Worm (Caenorhabditis elegans) whole organism, L2 larva: Measurements from ENCODE around the gene F40F8.12.

Experiments used
- Y55F3AM.14 ChIP-seq: fragments of 200-800 bp; sonication (Bioruptor generic); optimal IDR thresholded peaks from 2 replicates; lab custom pipeline; 2018; ENCODE audit warnings: mild to moderate bottlenecking, missing genetic modification characterization, missing compliant biosample characterization
- ceh-16 ChIP-seq: fragments of 150-350 bp; optimal IDR thresholded peaks from 2 replicates; lab custom pipeline; 2014; ENCODE audit warnings: missing biosample characterization, missing genetic modification characterization
- lin-39 ChIP-seq: fragments of 150-350 bp; optimal IDR thresholded peaks from 2 replicates; lab custom pipeline; 2014; ENCODE audit warnings: missing biosample characterization, missing genetic modification reagents, missing genetic modification characterization
- nhr-10 ChIP-seq: sonication (generic microtip); optimal IDR thresholded peaks from 2 replicates; lab custom pipeline; 2017; ENCODE audit warnings: missing biosample characterization, missing genetic modification characterization
- nhr-25 ChIP-seq: fragments of 150-350 bp; sonication (generic microtip); optimal IDR thresholded peaks from 3 replicates; lab custom pipeline; 2014; ENCODE audit warnings: missing biosample characterization, missing genetic modification characterization
- peb-1 ChIP-seq: fragments of 150-350 bp; optimal IDR thresholded peaks from 2 replicates; lab custom pipeline; 2014; ENCODE audit warnings: missing biosample characterization, missing genetic modification characterization
- unc-62 ChIP-seq: fragments of 150-350 bp; optimal IDR thresholded peaks from 2 replicates; lab custom pipeline; 2014; ENCODE audit warnings: missing biosample characterization, missing genetic modification reagents, missing genetic modification characterization
- zag-1 ChIP-seq: fragments of 150-350 bp; optimal IDR thresholded peaks from 2 replicates; lab custom pipeline; 2014; ENCODE audit warnings: missing biosample characterization, missing genetic modification characterization
- ztf-11 ChIP-seq: sonication (generic microtip); optimal IDR thresholded peaks from 2 replicates; lab custom pipeline; 2017; ENCODE audit warnings: missing biosample characterization, missing genetic modification characterization

ce11 chrII:11140140-11140539, 10.5 kb downstream of the F40F8.12 start, which contains the start of gene F40F8.4:
- TF ChIP-seq Y55F3AM.14 (GFP tag; lab: Kevin White, UChicago) (no peak), ceh-16 (tag; lab: Kevin White, UChicago) (no peak), unc-62 (no peak), nhr-10 (tag; lab: Kevin White, UChicago) (no peak), lin-39 (tag; lab: Kevin White, UChicago) (no peak), zag-1 (tag; lab: Kevin White, UChicago) (no peak), peb-1 (no peak), ztf-11 (tag; lab: Kevin White, UChicago) (no peak), nhr-25 (no peak)
